Fruit fly (Drosophila melanogaster): ENCODE measurements around the gene Pcyt1.

Gene Pcyt1

dm6 chr3L:1584003-1584402 is 38.1 kb downstream of the Pcyt1 start (continued):
- no peak for TF ChIP-seq Eip93F (GFP tag; optimal IDR thresholded peaks at IDR 0.05)
- TF ChIP-seq acj6 (GFP tag; optimal IDR thresholded peaks at IDR 0.05): peak; percentile 61
- peak; percentile 72 for TF ChIP-seq Sox14 (GFP tag; optimal IDR thresholded peaks at IDR 0.05)
- TF ChIP-seq spab (GFP tag; optimal IDR thresholded peaks at IDR 0.05): no peak
- TF ChIP-seq dsx (GFP tag; optimal IDR thresholded peaks at IDR 0.05; ENCODE audit: poor library complexity, severe bottlenecking): no peak
- TF ChIP-seq CG6163 (GFP tag; IDR thresholded peaks at IDR 0.05): no peak
- no peak for TF ChIP-seq fd59A (GFP tag; optimal IDR thresholded peaks at IDR 0.05)
- peak; percentile 69 for TF ChIP-seq pdm3 (GFP tag; optimal IDR thresholded peaks at IDR 0.05)
- no peak for TF ChIP-seq CG11902 (GFP tag; optimal IDR thresholded peaks at IDR 0.05)
- TF ChIP-seq CG6854 (GFP tag; optimal IDR thresholded peaks at IDR 0.05): no peak
- peak; percentile 4 for TF ChIP-seq vri (GFP tag; optimal IDR thresholded peaks at IDR 0.05)
- no peak for TF ChIP-seq Blimp-1 (GFP tag; optimal IDR thresholded peaks at IDR 0.05)
- peak; percentile 65 for TF ChIP-seq dac (GFP tag; optimal IDR thresholded peaks at IDR 0.05)
- TF ChIP-seq CG11294 (GFP tag; IDR thresholded peaks at IDR 0.05): peak; percentile 76
- TF ChIP-seq fd85E (GFP tag; optimal IDR thresholded peaks at IDR 0.05): no peak
- TF ChIP-seq fkh (GFP tag; optimal IDR thresholded peaks at IDR 0.05): no peak
- peak; percentile 13 for TF ChIP-seq CG34406 (GFP tag; optimal IDR thresholded peaks at IDR 0.05)
- no peak for TF ChIP-seq CG7368 (GFP tag; optimal IDR thresholded peaks at IDR 0.05)
- TF ChIP-seq CG8319 (GFP tag; optimal IDR thresholded peaks at IDR 0.05): no peak
- TF ChIP-seq svp (GFP tag): peak; percentile 37
- peak; percentile 0 for TF ChIP-seq lz (GFP tag; optimal IDR thresholded peaks at IDR 0.05)
- no peak for TF ChIP-seq ss (GFP tag; optimal IDR thresholded peaks at IDR 0.05)
- no peak for TF ChIP-seq CG9139 (GFP tag; optimal IDR thresholded peaks at IDR 0.05)
- peak; percentile 91 for TF ChIP-seq eg (GFP tag; IDR thresholded peaks at IDR 0.05)
- TF ChIP-seq Eip78C (GFP tag): peak; percentile 88
- peak; percentile 15 for TF ChIP-seq CG31627 (GFP tag; optimal IDR thresholded peaks at IDR 0.05)

dm6 chr3L:1584781-1585180 is 38.9 kb downstream of the Pcyt1 start:
- TF ChIP-seq CG6854 (GFP tag; optimal IDR thresholded peaks at IDR 0.05): peak; percentile 80
- TF ChIP-seq vri (GFP tag; optimal IDR thresholded peaks at IDR 0.05): peak; percentile 27
- peak; percentile 96 for TF ChIP-seq Gug (GFP tag; IDR thresholded peaks at IDR 0.05)
- peak; percentile 57 for TF ChIP-seq Blimp-1 (GFP tag; optimal IDR thresholded peaks at IDR 0.05)
- peak; percentile 79 for TF ChIP-seq CG6808 (GFP tag; optimal IDR thresholded peaks at IDR 0.05)
- peak; percentile 87 for TF ChIP-seq topi (GFP tag; optimal IDR thresholded peaks at IDR 0.05)
- peak; percentile 77 for TF ChIP-seq CG8319 (GFP tag; optimal IDR thresholded peaks at IDR 0.05)
- peak; percentile 83 for TF ChIP-seq CG10669 (GFP tag; optimal IDR thresholded peaks at IDR 0.05)
- TF ChIP-seq CG6163 (GFP tag; IDR thresholded peaks at IDR 0.05): peak; percentile 96
- peak; percentile 46 for TF ChIP-seq CG8632 (GFP tag; optimal IDR thresholded peaks at IDR 0.05)
- peak; percentile 82 for TF ChIP-seq Hr39 (GFP tag; optimal IDR thresholded peaks at IDR 0.05)
- TF ChIP-seq esn (GFP tag; optimal IDR thresholded peaks at IDR 0.05): peak; percentile 80
- peak; percentile 68 for TF ChIP-seq Eip75B (GFP tag; optimal IDR thresholded peaks at IDR 0.05)
- TF ChIP-seq ss (GFP tag; optimal IDR thresholded peaks at IDR 0.05): peak; percentile 46 to 67
- peak; percentile 76 for TF ChIP-seq acj6 (GFP tag; optimal IDR thresholded peaks at IDR 0.05)
- TF ChIP-seq salr (GFP tag; optimal IDR thresholded peaks at IDR 0.05): peak; percentile 4 to 73
- TF ChIP-seq CG11902 (GFP tag; optimal IDR thresholded peaks at IDR 0.05): peak; percentile 86
- peak; percentile 92 for TF ChIP-seq net (GFP tag; optimal IDR thresholded peaks at IDR 0.05)
- peak; percentile 93 for TF ChIP-seq cyc (GFP tag; optimal IDR thresholded peaks at IDR 0.05)
- peak; percentile 60 for TF ChIP-seq CG4318 (GFP tag; optimal IDR thresholded peaks at IDR 0.05)
- peak; percentile 77 for TF ChIP-seq CG6792 (GFP tag; optimal IDR thresholded peaks at IDR 0.05)
- TF ChIP-seq CG34406 (GFP tag; optimal IDR thresholded peaks at IDR 0.05): peak; percentile 67
- peak; percentile 91 for TF ChIP-seq CG8119 (GFP tag; IDR thresholded peaks at IDR 0.05)
- TF ChIP-seq Met (GFP tag; optimal IDR thresholded peaks at IDR 0.05): peak; percentile 57
- peak; percentile 51 for TF ChIP-seq Sox15 (GFP tag; optimal IDR thresholded peaks at IDR 0.05)
- TF ChIP-seq Hr38 (GFP tag; optimal IDR thresholded peaks at IDR 0.05): no peak
- peak; percentile 78 for TF ChIP-seq OdsH (GFP tag; optimal IDR thresholded peaks at IDR 0.05)
- no peak for TF ChIP-seq Eip93F (GFP tag; optimal IDR thresholded peaks at IDR 0.05)
- peak; percentile 97 for TF ChIP-seq Eip78C (GFP tag)
- TF ChIP-seq CG32006 (GFP tag; optimal IDR thresholded peaks at IDR 0.05): peak; percentile 80
- peak; percentile 70 for TF ChIP-seq CG16779 (tag; optimal IDR thresholded peaks at IDR 0.05)
- TF ChIP-seq Hr4 (GFP tag; optimal IDR thresholded peaks at IDR 0.05): peak; percentile 82
- peak; percentile 78 for TF ChIP-seq Sox102F (GFP tag; optimal IDR thresholded peaks at IDR 0.05)
- TF ChIP-seq CG6276 (GFP tag; optimal IDR thresholded peaks at IDR 0.05): peak; percentile 89
- peak; percentile 73 for TF ChIP-seq CG9139 (GFP tag; optimal IDR thresholded peaks at IDR 0.05)
- peak; percentile 82 for TF ChIP-seq fd85E (GFP tag; optimal IDR thresholded peaks at IDR 0.05)

All from whole organism, prepupa.